Worm (Caenorhabditis elegans): ENCODE measurements around the gene mett-10.

- TF ChIP-seq nhr-237 (tag; optimal IDR thresholded peaks at IDR 0.05) (no peak), aly-2 (tag; optimal IDR thresholded peaks at IDR 0.05) (no peak), mdl-1 (tag; optimal IDR thresholded peaks at IDR 0.05) (no peak), sptf-1 (tag; optimal IDR thresholded peaks at IDR 0.05) (no peak), blmp-1 (tag; optimal IDR thresholded peaks at IDR 0.05) (peak; percentile 81), ceh-88 (GFP tag; IDR thresholded peaks at IDR 0.05) (no peak), ceh-82 (tag; optimal IDR thresholded peaks at IDR 0.05) (no peak)
Observed at ce11 chrIII:10136778-10137177, 21.9 kb downstream of the mett-10 start, which contains the start of gene ZK1128.7.
